Worm (Caenorhabditis elegans) whole organism, L4 larva: Measurements from ENCODE around the gene grwd-1.

Experiments used
- daf-12 ChIP-seq: fragments of 150-350 bp; optimal IDR thresholded peaks from 2 replicates; lab custom pipeline; 2014; ENCODE audit warnings: missing biosample characterization, missing genetic modification reagents, missing genetic modification characterization
- lin-15B ChIP-seq: fragments of 150-350 bp; sonication (generic microtip); optimal IDR thresholded peaks from 3 replicates; lab custom pipeline; 2014; ENCODE audit warnings: missing biosample characterization, missing genetic modification characterization
- nhr-11 ChIP-seq: fragments of 150-350 bp; optimal IDR thresholded peaks from 2 replicates; lab custom pipeline; 2014; ENCODE audit warnings: missing biosample characterization, missing genetic modification characterization
- nhr-237 ChIP-seq: sonication (generic microtip); optimal IDR thresholded peaks from 2 replicates; lab custom pipeline; 2017; ENCODE audit warnings: missing biosample characterization, missing genetic modification characterization
- nhr-6 ChIP-seq: fragments of 150-350 bp; optimal IDR thresholded peaks from 2 replicates; lab custom pipeline; 2014; ENCODE audit warnings: missing biosample characterization, missing genetic modification characterization
- nhr-77 ChIP-seq: fragments of 150-350 bp; optimal IDR thresholded peaks from 2 replicates; lab custom pipeline; 2014; ENCODE audit warnings: missing biosample characterization, missing genetic modification characterization
- spr-1 ChIP-seq: sonication (generic microtip); optimal IDR thresholded peaks from 2 replicates; lab custom pipeline; 2016; ENCODE audit warnings: mild to moderate bottlenecking, missing genetic modification characterization, missing compliant biosample characterization
- unc-39 ChIP-seq: sonication (generic microtip); optimal IDR thresholded peaks from 2 replicates; lab custom pipeline; 2017; ENCODE audit warnings: missing biosample characterization, missing genetic modification characterization

DNA sequence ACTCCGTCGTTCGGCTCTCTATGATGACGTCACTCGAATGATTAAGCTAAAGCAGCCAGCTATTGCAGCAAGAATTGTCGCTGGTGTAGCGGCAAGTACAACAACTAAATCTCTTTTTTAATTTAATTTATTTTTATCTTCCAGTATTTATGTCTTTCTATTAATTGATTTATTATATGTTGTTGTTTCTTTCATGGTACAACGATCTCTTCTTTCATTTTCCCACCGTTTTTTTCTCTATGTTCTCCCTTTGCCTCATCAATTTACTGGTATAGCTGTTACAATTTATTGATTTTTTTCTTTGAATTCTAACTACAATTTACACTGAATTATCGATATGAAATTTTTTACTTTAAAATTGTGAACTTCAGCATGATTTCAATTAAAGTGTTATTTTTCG lies 42.4 kb downstream of the grwd-1 start, which contains the start of gene moc-6:
- TF ChIP-seq nhr-6 (tag; lab: Kevin White, UChicago): no peak
- no peak for TF ChIP-seq unc-39 (tag; lab: Kevin White, UChicago)
- no peak for TF ChIP-seq nhr-11 (tag; lab: Kevin White, UChicago)
- TF ChIP-seq lin-15B: no peak
- TF ChIP-seq daf-12 (tag; lab: Kevin White, UChicago): no peak
- no peak for TF ChIP-seq nhr-77 (tag; lab: Kevin White, UChicago)
- no peak for TF ChIP-seq nhr-237 (tag; lab: Kevin White, UChicago)
- no peak for TF ChIP-seq spr-1 (tag; lab: Kevin White, UChicago)
